Worm (Caenorhabditis elegans): Measurements from ENCODE around the gene E02H4.7.

Gene E02H4.7

DNA sequence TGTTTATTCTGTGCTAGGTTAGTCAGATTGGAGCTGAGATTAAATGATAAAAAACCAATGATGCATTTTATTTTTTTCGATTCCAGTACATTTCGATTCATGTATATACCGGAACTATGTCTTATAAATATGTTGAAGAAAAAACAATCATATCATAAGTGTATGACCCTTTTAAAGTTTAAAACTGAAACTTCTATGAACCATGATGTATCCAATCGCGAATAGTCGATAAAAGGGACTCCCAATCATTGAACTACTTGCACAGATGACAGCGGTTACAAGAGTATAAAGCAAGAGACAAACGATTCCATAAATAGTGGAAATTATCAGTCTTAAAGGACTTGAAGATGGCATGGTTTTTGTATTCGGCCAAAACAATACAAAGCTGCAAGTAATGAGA lies 21.1 kb upstream of the E02H4.7 start, which contains the start of gene srg-37:
Gene srg-37 (minus strand): TSS at position 101 of the 400 bp plus-strand sequence.
- TF ChIP-seq flt-1 (GFP tag; IDR thresholded peaks at IDR 0.05) (no peak), klf-2 (GFP tag; conservative IDR thresholded peaks at IDR 0.05) (no peak), med-1 (GFP tag; optimal IDR thresholded peaks at IDR 0.05; ENCODE audit: insufficient read depth) (no peak), T22C8.4 (GFP tag; IDR thresholded peaks at IDR 0.05) (no peak), tab-1 (GFP tag; IDR thresholded peaks at IDR 0.05) (no peak), ref-1 (GFP tag; conservative IDR thresholded peaks at IDR 0.05) (no peak), ztf-23 (GFP tag; IDR thresholded peaks at IDR 0.05) (no peak), ztf-29 (GFP tag; IDR thresholded peaks at IDR 0.05) (no peak), cog-1 (tag; optimal IDR thresholded peaks at IDR 0.05) (no peak)

DNA sequence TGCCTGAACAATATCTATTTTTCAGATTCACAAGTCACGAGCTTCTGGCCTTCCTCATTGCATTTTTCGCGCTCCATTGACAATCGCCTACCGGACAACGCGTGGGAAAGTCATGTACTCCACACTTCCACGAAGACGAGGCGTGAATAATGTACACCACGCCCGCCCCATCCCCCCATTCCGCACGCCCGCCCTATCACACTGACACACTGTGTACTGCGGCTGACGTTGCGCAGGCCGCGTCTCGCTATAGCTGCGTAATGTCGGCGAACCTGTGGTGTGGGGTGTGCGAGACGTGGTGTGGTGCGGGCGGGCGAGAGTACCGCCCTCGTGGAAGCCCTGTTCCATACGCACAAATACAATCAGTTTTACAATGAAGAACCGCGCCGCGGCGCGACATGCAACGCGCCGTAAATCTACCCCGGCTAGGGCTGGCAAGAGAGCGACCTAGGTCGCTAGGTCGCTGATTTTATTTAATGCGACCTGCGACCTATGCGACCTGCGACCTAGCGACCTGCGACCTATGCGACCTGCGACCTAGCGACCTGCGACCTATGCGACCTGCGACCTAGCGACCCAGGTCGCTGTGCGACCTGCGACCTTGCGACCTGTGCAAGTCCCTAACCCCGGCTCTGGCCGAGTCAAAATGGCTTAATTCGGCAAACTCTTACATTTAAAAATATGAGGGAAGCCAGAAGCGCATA lies 19.8 kb upstream of the E02H4.7 start:
- no peak for TF ChIP-seq ztf-23 (GFP tag; IDR thresholded peaks at IDR 0.05)
- TF ChIP-seq tab-1 (GFP tag; IDR thresholded peaks at IDR 0.05) = 0 out of 2 replicates have a peak, but pooled peaks have one; percentile 21

- no peak for TF ChIP-seq ztf-23 (GFP tag; IDR thresholded peaks at IDR 0.05)
- 0 out of 2 replicates have a peak, but pooled peaks have one; percentile 29 for TF ChIP-seq flt-1 (GFP tag; IDR thresholded peaks at IDR 0.05)
- TF ChIP-seq tab-1 (GFP tag; IDR thresholded peaks at IDR 0.05) = no peak
- TF ChIP-seq cog-1 (tag; optimal IDR thresholded peaks at IDR 0.05) = no peak
- TF ChIP-seq T22C8.4 (GFP tag; IDR thresholded peaks at IDR 0.05) = peak; percentile 77
Measured at ce11 chrX:14238291-14238758, 17.7 kb upstream of the E02H4.7 start, which contains the start of gene K04C1.2. TSS of gene K04C1.2 (plus strand) at chrX:14238708.

DNA sequence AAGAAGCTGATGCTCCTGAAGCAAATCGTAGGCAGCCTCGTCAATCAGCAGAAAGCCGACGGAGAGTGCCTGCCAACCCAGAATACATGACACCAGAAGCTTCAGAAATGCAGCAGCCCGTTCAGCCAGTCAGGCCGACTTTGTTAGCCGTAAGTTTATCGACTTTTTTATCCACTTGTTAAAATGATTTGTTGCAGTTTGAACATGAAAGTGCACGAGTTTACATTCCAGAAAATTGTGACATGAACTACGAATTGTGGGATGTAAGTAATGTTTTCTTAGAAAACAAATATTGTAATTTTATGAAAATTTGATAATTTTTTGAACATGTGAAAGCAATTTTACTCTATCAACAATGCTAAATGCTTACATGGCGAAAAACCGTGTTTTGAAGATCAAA lies 15.9 kb upstream of the E02H4.7 start:
- TF ChIP-seq ztf-23 (GFP tag; IDR thresholded peaks at IDR 0.05) (no peak), flt-1 (GFP tag; IDR thresholded peaks at IDR 0.05) (no peak), klf-2 (GFP tag; conservative IDR thresholded peaks at IDR 0.05) (no peak), tab-1 (GFP tag; IDR thresholded peaks at IDR 0.05) (no peak), ref-1 (GFP tag; conservative IDR thresholded peaks at IDR 0.05) (no peak), ztf-29 (GFP tag; IDR thresholded peaks at IDR 0.05) (no peak), T22C8.4 (GFP tag; IDR thresholded peaks at IDR 0.05) (no peak), cog-1 (tag; optimal IDR thresholded peaks at IDR 0.05) (no peak)

- TF ChIP-seq T22C8.4 (GFP tag; IDR thresholded peaks at IDR 0.05) (no peak), tab-1 (GFP tag; IDR thresholded peaks at IDR 0.05) (no peak), cog-1 (tag; optimal IDR thresholded peaks at IDR 0.05) (no peak), med-1 (GFP tag; optimal IDR thresholded peaks at IDR 0.05; ENCODE audit: insufficient read depth) (no peak), klf-2 (GFP tag; conservative IDR thresholded peaks at IDR 0.05) (no peak), flt-1 (GFP tag; IDR thresholded peaks at IDR 0.05) (no peak), ref-1 (GFP tag; conservative IDR thresholded peaks at IDR 0.05) (no peak), ztf-23 (GFP tag; IDR thresholded peaks at IDR 0.05) (no peak), ztf-29 (GFP tag; IDR thresholded peaks at IDR 0.05) (no peak)
Measured at ce11 chrX:14241531-14241930, 14.5 kb upstream of the E02H4.7 start.

DNA sequence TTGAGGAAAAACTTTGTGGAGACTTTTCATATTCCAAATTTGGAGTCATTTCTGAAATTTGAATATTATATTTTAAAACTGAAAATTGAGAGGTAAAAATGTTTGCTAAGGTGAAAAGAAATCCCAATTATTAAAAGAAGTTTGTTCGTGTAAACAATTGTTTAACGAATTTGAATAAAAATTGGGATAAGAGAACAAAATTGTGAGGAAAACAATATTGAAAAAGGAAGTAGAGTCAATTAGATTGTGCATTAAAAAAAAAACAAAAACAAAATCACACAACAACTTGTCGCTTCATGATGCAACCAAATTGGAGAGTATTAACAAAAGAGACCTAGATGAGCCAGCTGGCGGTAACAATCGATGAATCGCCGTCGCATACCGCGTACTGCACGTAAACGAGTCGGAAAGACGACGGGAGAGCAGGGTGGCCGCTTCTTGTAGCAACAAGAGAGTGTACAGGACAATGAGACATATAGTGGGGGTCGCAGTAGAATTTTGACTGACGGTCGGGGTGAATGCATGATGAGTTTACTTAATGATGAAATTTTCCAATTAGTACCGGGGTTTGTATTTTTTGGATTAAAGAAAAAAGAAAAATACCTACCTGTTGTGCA lies 12.6 kb upstream of the E02H4.7 start, which contains the start of gene K04C1.3:
Gene K04C1.3 (minus strand): TSS at position 51 of the 617 bp plus-strand sequence.
- TF ChIP-seq tab-1 (GFP tag; IDR thresholded peaks at IDR 0.05) = no peak
- TF ChIP-seq ref-1 (GFP tag; conservative IDR thresholded peaks at IDR 0.05) = no peak
- no peak for TF ChIP-seq T22C8.4 (GFP tag; IDR thresholded peaks at IDR 0.05)
- TF ChIP-seq flt-1 (GFP tag; IDR thresholded peaks at IDR 0.05) = no peak
- TF ChIP-seq cog-1 (tag; optimal IDR thresholded peaks at IDR 0.05) = no peak
- no peak for TF ChIP-seq ztf-29 (GFP tag; IDR thresholded peaks at IDR 0.05)
- no peak for TF ChIP-seq med-1 (GFP tag; optimal IDR thresholded peaks at IDR 0.05; ENCODE audit: insufficient read depth)
- no peak for TF ChIP-seq ztf-23 (GFP tag; IDR thresholded peaks at IDR 0.05)
- no peak for TF ChIP-seq klf-2 (GFP tag; conservative IDR thresholded peaks at IDR 0.05)

DNA sequence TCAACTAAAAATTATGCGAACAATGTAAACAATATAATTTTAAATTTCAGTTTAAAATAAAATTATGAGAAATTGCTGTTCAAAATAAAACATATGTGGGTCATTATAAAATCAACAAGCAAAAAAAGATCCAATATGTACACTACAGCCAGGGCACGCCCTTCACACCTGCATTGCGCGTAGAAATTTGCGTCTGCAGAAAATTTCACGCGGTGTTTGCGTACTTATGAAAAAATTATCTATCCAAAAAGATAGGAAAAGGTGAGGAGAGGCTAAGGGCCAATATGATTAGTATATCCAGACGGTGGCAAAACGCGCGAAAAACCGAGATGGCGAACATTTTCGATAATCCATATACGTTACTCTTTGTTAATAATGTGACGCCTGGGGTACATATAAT lies 11.6 kb upstream of the E02H4.7 start:
- TF ChIP-seq ref-1 (GFP tag; conservative IDR thresholded peaks at IDR 0.05) = no peak
- TF ChIP-seq ztf-29 (GFP tag; IDR thresholded peaks at IDR 0.05) = no peak
- TF ChIP-seq tab-1 (GFP tag; IDR thresholded peaks at IDR 0.05) = no peak
- TF ChIP-seq klf-2 (GFP tag; conservative IDR thresholded peaks at IDR 0.05) = no peak
- no peak for TF ChIP-seq ztf-23 (GFP tag; IDR thresholded peaks at IDR 0.05)
- TF ChIP-seq T22C8.4 (GFP tag; IDR thresholded peaks at IDR 0.05) = no peak
- TF ChIP-seq flt-1 (GFP tag; IDR thresholded peaks at IDR 0.05) = no peak
- TF ChIP-seq cog-1 (tag; optimal IDR thresholded peaks at IDR 0.05) = no peak
- TF ChIP-seq med-1 (GFP tag; optimal IDR thresholded peaks at IDR 0.05; ENCODE audit: insufficient read depth) = no peak

- TF ChIP-seq ztf-23 (GFP tag; IDR thresholded peaks at IDR 0.05) (no peak), med-1 (GFP tag; optimal IDR thresholded peaks at IDR 0.05; ENCODE audit: insufficient read depth) (no peak)
Measured at ce11 chrX:14246518-14246917, 9.6 kb upstream of the E02H4.7 start, which contains the start of gene mlc-6. TSS of gene mlc-6 (minus strand) at chrX:14246618.

DNA sequence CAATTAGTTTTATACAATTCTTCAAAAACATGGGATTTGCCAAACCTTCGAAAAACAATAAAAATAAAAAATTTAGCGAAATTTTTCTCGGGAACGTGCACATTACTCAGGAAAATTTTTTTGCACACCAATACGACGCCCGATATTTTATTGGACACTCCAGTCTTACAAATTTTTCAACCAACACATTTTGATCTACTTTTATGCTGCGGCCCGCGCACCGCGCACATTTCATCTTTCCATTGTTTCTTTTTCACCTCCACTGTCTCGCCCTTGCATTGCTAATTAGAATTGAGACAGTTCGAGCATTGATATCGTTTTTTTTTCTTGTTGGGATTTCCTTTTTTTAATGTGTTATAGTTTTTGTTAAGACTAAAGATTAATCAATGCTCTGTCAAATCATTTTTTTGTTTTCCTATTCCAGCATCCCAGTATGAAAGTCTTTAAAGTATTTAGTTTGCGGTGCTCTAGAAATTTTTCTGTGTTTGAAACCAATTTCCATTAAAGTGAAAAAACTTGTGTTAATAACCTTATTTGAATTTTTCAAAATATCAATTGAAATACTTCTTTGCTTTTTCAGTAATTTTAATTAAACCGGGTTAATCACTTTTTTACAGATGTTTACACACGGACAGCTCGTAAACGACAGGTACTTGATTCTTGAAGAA lies 8.5 kb upstream of the E02H4.7 start, which contains the start of gene K04C1.5:
Gene K04C1.5 (plus strand): TSS at position 618 of the 668 bp plus-strand sequence.
- TF ChIP-seq T22C8.4 (GFP tag; IDR thresholded peaks at IDR 0.05) (no peak), flt-1 (GFP tag; IDR thresholded peaks at IDR 0.05) (no peak), ztf-29 (GFP tag; IDR thresholded peaks at IDR 0.05) (no peak), ref-1 (GFP tag; conservative IDR thresholded peaks at IDR 0.05) (no peak), tab-1 (GFP tag; IDR thresholded peaks at IDR 0.05) (no peak), klf-2 (GFP tag; conservative IDR thresholded peaks at IDR 0.05) (no peak), ztf-23 (GFP tag; IDR thresholded peaks at IDR 0.05) (no peak), med-1 (GFP tag; optimal IDR thresholded peaks at IDR 0.05; ENCODE audit: insufficient read depth) (no peak), cog-1 (tag; optimal IDR thresholded peaks at IDR 0.05) (no peak)
